Worm (Caenorhabditis elegans) whole organism, young adult: Measurements from ENCODE around the gene F13C5.5.

Experiments
- B0336.3 ChIP-seq: fragments of 200-800 bp; sonication (Bioruptor generic); IDR thresholded peaks from 2 replicates; pipeline ENCODE4 v1.3.6; 2022; ENCODE audit warnings: missing genetic modification characterization, missing compliant biosample characterization
- Y79H2A.3 ChIP-seq: fragments of 200-800 bp; sonication (Bioruptor generic); conservative IDR thresholded peaks from 2 replicates; pipeline ENCODE4 v1.3.6; 2022; ENCODE audit warnings: missing genetic modification reagents, missing genetic modification characterization, missing compliant biosample characterization
- ama-1 ChIP-seq, 3 experiments: fragments of 150-350 bp in 1 of 3; sonication (generic microtip) in 2 of 3; optimal IDR thresholded peaks; 2 replicates each; lab custom pipeline; 2014 to 2018; ENCODE audit warnings: missing biosample characterization in 2 of 3, missing genetic modification characterization in 2 of 3, missing genetic modification reagents in 2 of 3
- atf-7 ChIP-seq: sonication (generic microtip); optimal IDR thresholded peaks from 2 replicates; lab custom pipeline; 2017; ENCODE audit warnings: mild to moderate bottlenecking, missing genetic modification characterization, missing compliant biosample characterization
- egrh-3 ChIP-seq: fragments of 200-800 bp; sonication (Bioruptor generic); IDR thresholded peaks from 2 replicates; pipeline ENCODE4 v1.3.6; 2022; ENCODE audit warnings: missing genetic modification reagents, missing genetic modification characterization, missing compliant biosample characterization
- mes-4 ChIP-seq: sonication (generic microtip); optimal IDR thresholded peaks from 2 replicates; lab custom pipeline; 2016; ENCODE audit warnings: missing genotype, missing genetic modification characterization, missing compliant biosample characterization
- nfya-1 ChIP-seq: sonication (generic microtip); optimal IDR thresholded peaks from 2 replicates; lab custom pipeline; 2017; ENCODE audit warnings: antibody characterized with exemption, missing compliant biosample characterization, missing genetic modification characterization, borderline replicate concordance; ENCODE audit not compliant: insufficient read depth
- pha-4 ChIP-seq: fragments of 150-350 bp; sonication (generic microtip); optimal IDR thresholded peaks from 2 replicates; lab custom pipeline; 2014; ENCODE audit warnings: missing biosample characterization, missing genetic modification reagents, missing genetic modification characterization
- snpc-1.3 ChIP-seq: sonication (generic microtip); optimal IDR thresholded peaks from 2 replicates; lab custom pipeline; 2017; ENCODE audit warnings: missing genetic modification characterization, mild to moderate bottlenecking, missing compliant biosample characterization, antibody characterized with exemption, moderate library complexity, missing genotype, missing genetic modification reagents; ENCODE audit not compliant: insufficient read depth
- snpc-4 ChIP-seq, 5 experiments: fragments of 150-350 bp in 1 of 5; sonication (generic microtip) in 4 of 5; optimal IDR thresholded peaks; 2 replicates each; lab custom pipeline; 2014 to 2018; ENCODE audit warnings: missing genetic modification characterization in 5 of 5, missing biosample characterization in 3 of 5, antibody characterized with exemption in 2 of 5, mild to moderate bottlenecking in 2 of 5, missing compliant biosample characterization in 2 of 5, missing genotype in 2 of 5, moderate library complexity in 2 of 5, missing genetic modification reagents in 1 of 5
- tbx-9 ChIP-seq: sonication (generic microtip); optimal IDR thresholded peaks from 2 replicates; lab custom pipeline; 2016; ENCODE audit warnings: borderline replicate concordance, missing genetic modification characterization, inconsistent platforms, missing compliant biosample characterization
- unc-62 ChIP-seq: fragments of 150-350 bp; optimal IDR thresholded peaks from 2 replicates; lab custom pipeline; 2014; ENCODE audit warnings: missing biosample characterization, missing genetic modification reagents, missing genetic modification characterization

DNA sequence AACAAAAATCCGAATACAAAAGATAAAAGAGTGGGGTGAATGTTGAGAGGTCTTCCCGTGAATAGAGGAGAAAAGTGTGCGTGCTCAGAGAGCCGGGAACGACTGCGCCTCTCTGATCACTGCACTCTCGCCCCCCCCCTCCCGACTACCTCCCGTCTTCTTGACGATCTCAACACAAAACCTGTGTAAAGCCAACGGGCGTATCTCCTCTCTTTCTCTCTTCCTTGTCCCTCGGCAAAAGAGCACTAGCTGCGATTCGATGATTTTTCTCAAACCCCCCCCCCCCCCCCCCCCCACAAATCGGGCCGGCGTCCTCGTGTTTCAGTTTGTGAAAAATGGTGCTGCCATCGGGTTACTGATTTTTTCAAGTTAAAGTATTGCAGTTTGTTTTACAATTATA, 13.4 kb upstream of the F13C5.5 start:
- TF ChIP-seq nfya-1 (tag; lab: Kevin White, UChicago) (no peak), tbx-9 (tag; lab: Kevin White, UChicago) (no peak), B0336.3 (GFP tag; lab: Robert Waterston, UW) (no peak), mes-4 (tag; lab: Kevin White, UChicago) (no peak), ama-1 (optimal IDR thresholded peaks at IDR 0.05; lab: Kevin White, UChicago) (no peak), ama-1 (GFP tag; optimal IDR thresholded peaks at IDR 0.05; lab: Kevin White, UChicago) (no peak), pha-4 (tag; lab: Kevin White, UChicago) (no peak), Y79H2A.3 (GFP tag; lab: Robert Waterston, UW) (no peak), egrh-3 (GFP tag; lab: Robert Waterston, UW) (peak; percentile 61; the same call in 1 of the 2 replicates), snpc-1.3 (tag; lab: Kevin White, UChicago) (no peak), snpc-4 (GFP tag; optimal IDR thresholded peaks at IDR 0.05; lab: Kevin White, UChicago) (no peak), snpc-4 (tag; optimal IDR thresholded peaks at IDR 0.05; lab: Kevin White, UChicago) (no peak), unc-62 (GFP tag; lab: Kevin White, UChicago) (no peak), atf-7 (tag; lab: Kevin White, UChicago) (no peak)
